Worm (Caenorhabditis elegans) whole organism, L3 larva: Measurements from ENCODE around the gene Y22D7AL.10.

Source experiments
- ama-1 ChIP-seq: fragments of 150-350 bp; optimal IDR thresholded peaks from 2 replicates; lab custom pipeline; 2018
- fkh-10 ChIP-seq: sonication (generic microtip); optimal IDR thresholded peaks from 2 replicates; lab custom pipeline; 2017; ENCODE audit warnings: missing biosample characterization, missing genetic modification reagents, missing genetic modification characterization
- fos-1 ChIP-seq: fragments of 150-350 bp; optimal IDR thresholded peaks from 2 replicates; lab custom pipeline; 2014; ENCODE audit warnings: missing biosample characterization, missing genetic modification characterization
- lin-39 ChIP-seq: fragments of 150-350 bp; optimal IDR thresholded peaks from 2 replicates; lab custom pipeline; 2018; ENCODE audit warnings: missing biosample characterization, missing genetic modification reagents, missing genetic modification characterization
- lsy-12 ChIP-seq: sonication (generic microtip); optimal IDR thresholded peaks from 2 replicates; lab custom pipeline; 2016; ENCODE audit warnings: mild to moderate bottlenecking, missing genetic modification characterization, missing compliant biosample characterization
- mdl-1 ChIP-seq: fragments of 150-350 bp; optimal IDR thresholded peaks from 2 replicates; lab custom pipeline; 2014; ENCODE audit warnings: missing biosample characterization, missing genetic modification characterization
- sea-2 ChIP-seq: fragments of 150-350 bp; sonication (generic microtip); optimal IDR thresholded peaks from 4 replicates; lab custom pipeline; 2014; ENCODE audit warnings: missing biosample characterization, missing genetic modification reagents, missing genetic modification characterization
- tbx-2 ChIP-seq: sonication (generic microtip); optimal IDR thresholded peaks from 2 replicates; lab custom pipeline; 2016; ENCODE audit warnings: mild to moderate bottlenecking, missing genetic modification characterization, missing compliant biosample characterization

ce11 chrIII:1610938-1611337, 7.8 kb downstream of the Y22D7AL.10 start:
- TF ChIP-seq fkh-10 (GFP tag; lab: Kevin White, UChicago) (no peak), mdl-1 (tag; lab: Kevin White, UChicago) (no peak), tbx-2 (tag; lab: Kevin White, UChicago) (no peak), lin-39 (tag; lab: Kevin White, UChicago) (no peak), sea-2 (GFP tag; lab: Kevin White, UChicago) (no peak), fos-1 (tag; lab: Kevin White, UChicago) (no peak), lsy-12 (tag; lab: Kevin White, UChicago) (no peak), ama-1 (lab: Kevin White, UChicago) (no peak)
